Worm (Caenorhabditis elegans) whole organism, L2 larva: ENCODE measurements around the gene F41G3.20.

ENCODE experiments used
- C34F6.9 ChIP-seq: fragments of 150-350 bp; optimal IDR thresholded peaks from 2 replicates; lab custom pipeline; 2014; ENCODE audit warnings: missing biosample characterization, missing genetic modification characterization
- F13H6.1 ChIP-seq: sonication (generic microtip); optimal IDR thresholded peaks from 2 replicates; lab custom pipeline; 2016; ENCODE audit warnings: missing genetic modification characterization, missing compliant biosample characterization
- ZK546.5 ChIP-seq: sonication (generic microtip); optimal IDR thresholded peaks from 2 replicates; lab custom pipeline; 2017; ENCODE audit warnings: missing biosample characterization, missing genetic modification characterization
- alr-1 ChIP-seq: fragments of 150-350 bp; optimal IDR thresholded peaks from 2 replicates; lab custom pipeline; 2014; ENCODE audit warnings: missing biosample characterization, missing genetic modification characterization
- aly-2 ChIP-seq: fragments of 150-350 bp; optimal IDR thresholded peaks from 2 replicates; lab custom pipeline; 2014; ENCODE audit warnings: missing biosample characterization, missing genetic modification characterization
- ama-1 ChIP-seq: fragments of 150-350 bp; optimal IDR thresholded peaks from 2 replicates; lab custom pipeline; 2018; ENCODE audit warnings: inconsistent platforms
- blmp-1 ChIP-seq: sonication (generic microtip); optimal IDR thresholded peaks from 2 replicates; lab custom pipeline; 2017; ENCODE audit warnings: missing genetic modification characterization, mild to moderate bottlenecking, missing compliant biosample characterization, antibody characterized with exemption, moderate library complexity; ENCODE audit not compliant: insufficient read depth
- ceh-16 ChIP-seq: fragments of 150-350 bp; optimal IDR thresholded peaks from 2 replicates; lab custom pipeline; 2014; ENCODE audit warnings: missing biosample characterization, missing genetic modification characterization
- ceh-82 ChIP-seq: fragments of 150-350 bp; optimal IDR thresholded peaks from 2 replicates; lab custom pipeline; 2014; ENCODE audit warnings: missing biosample characterization, missing genetic modification characterization
- crh-2 ChIP-seq: sonication (generic microtip); optimal IDR thresholded peaks from 2 replicates; lab custom pipeline; 2017; ENCODE audit warnings: missing biosample characterization, missing genetic modification characterization
- dmd-4 ChIP-seq: sonication (generic microtip); optimal IDR thresholded peaks from 2 replicates; lab custom pipeline; 2017; ENCODE audit warnings: missing biosample characterization, missing genetic modification characterization
- elt-1 ChIP-seq: fragments of 150-350 bp; optimal IDR thresholded peaks from 2 replicates; lab custom pipeline; 2014; ENCODE audit warnings: missing biosample characterization, missing genetic modification characterization
- elt-3 ChIP-seq: sonication (generic microtip); optimal IDR thresholded peaks from 2 replicates; lab custom pipeline; 2017; ENCODE audit warnings: missing biosample characterization, missing genetic modification characterization
- fos-1 ChIP-seq: fragments of 150-350 bp; optimal IDR thresholded peaks from 2 replicates; lab custom pipeline; 2014; ENCODE audit warnings: missing biosample characterization, missing genetic modification characterization
- gmeb-1 ChIP-seq: fragments of 150-350 bp; optimal IDR thresholded peaks from 2 replicates; lab custom pipeline; 2014; ENCODE audit warnings: missing biosample characterization, missing genetic modification characterization
- lin-11 ChIP-seq: fragments of 150-350 bp; sonication (generic microtip); optimal IDR thresholded peaks from 2 replicates; lab custom pipeline; 2014; ENCODE audit warnings: missing biosample characterization, missing genetic modification characterization, inconsistent platforms, mixed read lengths
- lin-39 ChIP-seq: fragments of 150-350 bp; optimal IDR thresholded peaks from 2 replicates; lab custom pipeline; 2014; ENCODE audit warnings: missing biosample characterization, missing genetic modification reagents, missing genetic modification characterization
- lsy-2 ChIP-seq, 2 experiments: fragments of 150-350 bp in 1 of 2; sonication (generic microtip) in 1 of 2; optimal IDR thresholded peaks; 2 replicates each; lab custom pipeline; 2014 to 2017; ENCODE audit warnings: missing biosample characterization in 2 of 2, missing genetic modification characterization in 2 of 2
- mbf-1 ChIP-seq: sonication (generic microtip); optimal IDR thresholded peaks from 2 replicates; lab custom pipeline; 2017; ENCODE audit warnings: missing biosample characterization, missing genetic modification characterization
- nhr-10 ChIP-seq: sonication (generic microtip); optimal IDR thresholded peaks from 2 replicates; lab custom pipeline; 2017; ENCODE audit warnings: missing biosample characterization, missing genetic modification characterization
- nhr-11 ChIP-seq: fragments of 150-350 bp; optimal IDR thresholded peaks from 2 replicates; lab custom pipeline; 2014; ENCODE audit warnings: missing biosample characterization, missing genetic modification characterization
- nhr-129 ChIP-seq: fragments of 150-350 bp; optimal IDR thresholded peaks from 2 replicates; lab custom pipeline; 2014; ENCODE audit warnings: missing biosample characterization, missing genetic modification characterization
- nhr-21 ChIP-seq: fragments of 150-350 bp; optimal IDR thresholded peaks from 2 replicates; lab custom pipeline; 2014; ENCODE audit warnings: missing biosample characterization, missing genetic modification characterization
- nhr-23 ChIP-seq: fragments of 150-350 bp; optimal IDR thresholded peaks from 2 replicates; lab custom pipeline; 2014; ENCODE audit warnings: missing biosample characterization, missing genetic modification reagents, missing genetic modification characterization
- nhr-237 ChIP-seq: fragments of 150-350 bp; optimal IDR thresholded peaks from 2 replicates; lab custom pipeline; 2014; ENCODE audit warnings: missing biosample characterization, missing genetic modification characterization
- nhr-25 ChIP-seq: fragments of 150-350 bp; sonication (generic microtip); optimal IDR thresholded peaks from 3 replicates; lab custom pipeline; 2014; ENCODE audit warnings: missing biosample characterization, missing genetic modification characterization
- nhr-6 ChIP-seq: fragments of 150-350 bp; optimal IDR thresholded peaks from 2 replicates; lab custom pipeline; 2014; ENCODE audit warnings: missing biosample characterization, missing genetic modification characterization
- nhr-77 ChIP-seq: fragments of 150-350 bp; optimal IDR thresholded peaks from 2 replicates; lab custom pipeline; 2014; ENCODE audit warnings: missing biosample characterization, missing genetic modification characterization
- peb-1 ChIP-seq: fragments of 150-350 bp; optimal IDR thresholded peaks from 2 replicates; lab custom pipeline; 2014; ENCODE audit warnings: missing biosample characterization, missing genetic modification characterization
- sem-4 ChIP-seq: fragments of 150-350 bp; optimal IDR thresholded peaks from 2 replicates; lab custom pipeline; 2014; ENCODE audit warnings: missing biosample characterization, missing genetic modification reagents, missing genetic modification characterization
- skn-1 ChIP-seq: sonication (generic microtip); optimal IDR thresholded peaks from 2 replicates; lab custom pipeline; 2017; ENCODE audit warnings: missing biosample characterization, missing genetic modification characterization
- sma-3 ChIP-seq: sonication (generic microtip); optimal IDR thresholded peaks from 2 replicates; lab custom pipeline; 2016; ENCODE audit warnings: missing genetic modification reagents, missing genetic modification characterization, missing compliant biosample characterization
- sma-9 ChIP-seq, 2 experiments: fragments of 150-350 bp in 1 of 2; sonication (generic microtip) in 1 of 2; optimal IDR thresholded peaks; 2 replicates each; lab custom pipeline; 2014 to 2016; ENCODE audit warnings: missing genetic modification characterization in 2 of 2, mild to moderate bottlenecking in 1 of 2, missing biosample characterization in 1 of 2, missing compliant biosample characterization in 1 of 2, missing genetic modification reagents in 1 of 2, moderate library complexity in 1 of 2
- snpc-4 ChIP-seq: fragments of 150-350 bp; optimal IDR thresholded peaks from 2 replicates; lab custom pipeline; 2014; ENCODE audit warnings: missing biosample characterization, missing genetic modification characterization
- unc-39 ChIP-seq: fragments of 150-350 bp; optimal IDR thresholded peaks from 2 replicates; lab custom pipeline; 2014; ENCODE audit warnings: missing biosample characterization, missing genetic modification characterization
- unc-62 ChIP-seq: fragments of 150-350 bp; optimal IDR thresholded peaks from 2 replicates; lab custom pipeline; 2014; ENCODE audit warnings: missing biosample characterization, missing genetic modification reagents, missing genetic modification characterization
- zag-1 ChIP-seq: fragments of 150-350 bp; optimal IDR thresholded peaks from 2 replicates; lab custom pipeline; 2014; ENCODE audit warnings: missing biosample characterization, missing genetic modification characterization
- ztf-11 ChIP-seq: sonication (generic microtip); optimal IDR thresholded peaks from 2 replicates; lab custom pipeline; 2017; ENCODE audit warnings: missing biosample characterization, missing genetic modification characterization
- ztf-4 ChIP-seq: fragments of 150-350 bp; optimal IDR thresholded peaks from 2 replicates; lab custom pipeline; 2014; ENCODE audit warnings: missing biosample characterization, missing genetic modification characterization

F41G3.20 gene

ce11 chrII:6749422-6749821 lies 1.4 kb downstream of the F41G3.20 start, which contains the start of gene F41G3.10:
TSS of gene F41G3.10 (minus strand) at chrII:6749522.
- TF ChIP-seq nhr-6 (tag; lab: Kevin White, UChicago) (no peak), aly-2 (no peak)

- TF ChIP-seq nhr-23: no peak
- TF ChIP-seq zag-1 (tag; lab: Kevin White, UChicago): no peak
- TF ChIP-seq lin-39: no peak
- no peak for TF ChIP-seq blmp-1 (tag; lab: Kevin White, UChicago)
- TF ChIP-seq lsy-2 (tag; optimal IDR thresholded peaks at IDR 0.05; lab: Kevin White, UChicago): no peak
- TF ChIP-seq elt-1 (tag; lab: Kevin White, UChicago): no peak
- no peak for TF ChIP-seq nhr-25 (tag; lab: Kevin White, UChicago)
- no peak for TF ChIP-seq unc-62 (GFP tag; lab: Kevin White, UChicago)
- TF ChIP-seq mbf-1 (tag; lab: Kevin White, UChicago): no peak
- no peak for TF ChIP-seq gmeb-1 (tag; lab: Kevin White, UChicago)
- TF ChIP-seq peb-1 (tag; lab: Kevin White, UChicago): no peak
- no peak for TF ChIP-seq sem-4 (tag; lab: Kevin White, UChicago)
- TF ChIP-seq skn-1 (tag; lab: Kevin White, UChicago): no peak
- TF ChIP-seq nhr-11: no peak
- no peak for TF ChIP-seq nhr-21 (tag; lab: Kevin White, UChicago)
- TF ChIP-seq lin-11 (tag; lab: Kevin White, UChicago): no peak
- no peak for TF ChIP-seq snpc-4 (tag; lab: Kevin White, UChicago)
These were observed 4.4 kb downstream of the F41G3.20 start, which contains the start of gene F41G3.5 for ce11 chrII:6746404-6746803. TSS of gene F41G3.5 (plus strand) at chrII:6746704.

- TF ChIP-seq lin-39: no peak
- TF ChIP-seq sma-3 (GFP tag; lab: Kevin White, UChicago): no peak
- no peak for TF ChIP-seq blmp-1 (tag; lab: Kevin White, UChicago)
- TF ChIP-seq unc-62 (GFP tag; lab: Kevin White, UChicago): no peak
- TF ChIP-seq ceh-82: no peak
- peak; percentile 33 for TF ChIP-seq sma-9 (GFP tag; optimal IDR thresholded peaks at IDR 0.05; lab: Kevin White, UChicago)
- TF ChIP-seq sma-9 (tag; optimal IDR thresholded peaks at IDR 0.05; lab: Kevin White, UChicago): no peak
These were observed 5.0 kb downstream of the F41G3.20 start, which contains the start of gene ins-14 for ce11 chrII:6745783-6746182. TSS of gene ins-14 (minus strand) at chrII:6745814.

ce11 chrII:6744648-6745047 lies 6.2 kb downstream of the F41G3.20 start, which contains the start of gene ins-15:
TSS of gene ins-15 (minus strand) at chrII:6744748.
- no peak for TF ChIP-seq nhr-10
- TF ChIP-seq elt-1 (tag; lab: Kevin White, UChicago): no peak

- TF ChIP-seq gmeb-1 (tag; lab: Kevin White, UChicago): no peak
- no peak for TF ChIP-seq nhr-129 (tag; lab: Kevin White, UChicago)
- TF ChIP-seq nhr-77 (tag; lab: Kevin White, UChicago): no peak
- TF ChIP-seq ceh-16 (tag; lab: Kevin White, UChicago): no peak
- TF ChIP-seq dmd-4 (tag; lab: Kevin White, UChicago): no peak
- TF ChIP-seq sma-9 (GFP tag; optimal IDR thresholded peaks at IDR 0.05; lab: Kevin White, UChicago): no peak
- no peak for TF ChIP-seq sma-9 (tag; optimal IDR thresholded peaks at IDR 0.05; lab: Kevin White, UChicago)
- no peak for TF ChIP-seq unc-39 (tag; lab: Kevin White, UChicago)
These were observed 8.2 kb downstream of the F41G3.20 start, which contains the start of gene F41G3.6 for ce11 chrII:6742614-6743013. TSS of gene F41G3.6 (plus strand) at chrII:6742914.

- no peak for TF ChIP-seq ztf-4 (tag; lab: Kevin White, UChicago)
- no peak for TF ChIP-seq elt-1 (tag; lab: Kevin White, UChicago)
- no peak for TF ChIP-seq lin-39
- TF ChIP-seq aly-2: no peak
- no peak for TF ChIP-seq nhr-77 (tag; lab: Kevin White, UChicago)
- TF ChIP-seq nhr-237: no peak
- peak; percentile 32 for TF ChIP-seq fos-1
- no peak for TF ChIP-seq unc-39 (tag; lab: Kevin White, UChicago)
- TF ChIP-seq elt-3 (tag; lab: Kevin White, UChicago): no peak
- TF ChIP-seq lsy-2 (tag; optimal IDR thresholded peaks at IDR 0.05; lab: Kevin White, UChicago): peak in 1 of 2 experiments; percentile 71
- TF ChIP-seq nhr-129 (tag; lab: Kevin White, UChicago): peak; percentile 65
- peak; percentile 7 for TF ChIP-seq zag-1 (tag; lab: Kevin White, UChicago)
- TF ChIP-seq nhr-21 (tag; lab: Kevin White, UChicago): peak; percentile 13
- no peak for TF ChIP-seq skn-1 (tag; lab: Kevin White, UChicago)
- no peak for TF ChIP-seq ceh-82
- TF ChIP-seq ama-1 (lab: Kevin White, UChicago): no peak
- TF ChIP-seq alr-1 (tag; lab: Kevin White, UChicago): no peak
- no peak for TF ChIP-seq nhr-25 (tag; lab: Kevin White, UChicago)
- peak; percentile 33 for TF ChIP-seq sma-9 (GFP tag; optimal IDR thresholded peaks at IDR 0.05; lab: Kevin White, UChicago)
- TF ChIP-seq sma-9 (tag; optimal IDR thresholded peaks at IDR 0.05; lab: Kevin White, UChicago): no peak
- TF ChIP-seq mbf-1 (tag; lab: Kevin White, UChicago): no peak
- peak; percentile 48 for TF ChIP-seq crh-2
- TF ChIP-seq ZK546.5 (tag; lab: Kevin White, UChicago): no peak
- peak; percentile 68 for TF ChIP-seq C34F6.9
- TF ChIP-seq unc-62 (GFP tag; lab: Kevin White, UChicago): no peak
- no peak for TF ChIP-seq blmp-1 (tag; lab: Kevin White, UChicago)
- TF ChIP-seq ztf-11: no peak
- no peak for TF ChIP-seq snpc-4 (tag; lab: Kevin White, UChicago)
- no peak for TF ChIP-seq nhr-10
- TF ChIP-seq F13H6.1 (tag; lab: Kevin White, UChicago): peak; percentile 20
- no peak for TF ChIP-seq sem-4 (tag; lab: Kevin White, UChicago)
- peak; percentile 57 for TF ChIP-seq sma-3 (GFP tag; lab: Kevin White, UChicago)
These were observed 9.4 kb downstream of the F41G3.20 start, which contains the start of gene exos-8 for ce11 chrII:6741428-6741827. TSS of gene exos-8 (plus strand) at chrII:6741691.
